Worm (Caenorhabditis elegans): ENCODE results near the gene T26H5.4.

ce11 chrV:15398728-15399127, 49.8 kb downstream of the T26H5.4 start, which contains the start of gene fbxa-199:
- TF ChIP-seq ceh-13 (GFP tag; optimal IDR thresholded peaks at IDR 0.05) (no peak), hmg-4 (GFP tag; optimal IDR thresholded peaks at IDR 0.05) (no peak), aly-1 (tag; optimal IDR thresholded peaks at IDR 0.05) (no peak), ama-1 (optimal IDR thresholded peaks at IDR 0.05) (no peak), ets-7 (tag; optimal IDR thresholded peaks at IDR 0.05) (no peak), flt-1 (GFP tag; IDR thresholded peaks at IDR 0.05) (no peak), pes-1 (GFP tag; IDR thresholded peaks at IDR 0.05) (no peak), F13C5.2 (tag; optimal IDR thresholded peaks at IDR 0.05) (no peak), ceh-36 (tag; optimal IDR thresholded peaks at IDR 0.05) (no peak), tbx-11 (GFP tag; IDR thresholded peaks at IDR 0.05) (no peak), hnd-1 (tag; optimal IDR thresholded peaks at IDR 0.05) (no peak), hmbx-1 (tag; optimal IDR thresholded peaks at IDR 0.05) (no peak)
